Worm (Caenorhabditis elegans): Measurements from ENCODE around the gene sfxn-1.2.

sfxn-1.2 gene

ce11 chrII:11224045-11224481, 38.2 kb downstream of the sfxn-1.2 start:
- TF ChIP-seq let-526 (GFP tag; IDR thresholded peaks at IDR 0.05) (no peak), egrh-3 (GFP tag; IDR thresholded peaks at IDR 0.05) (no peak), nhr-179 (tag; optimal IDR thresholded peaks at IDR 0.05) (peak; percentile 11), snpc-1.1 (tag; optimal IDR thresholded peaks at IDR 0.05; ENCODE audit: insufficient read depth) (peak; percentile 99), nhr-80 (tag; optimal IDR thresholded peaks at IDR 0.05) (peak; percentile 60), Y53G8AR.9 (GFP tag; conservative IDR thresholded peaks at IDR 0.05) (no peak; the same call in 1 of the 2 replicates), hmg-20 (GFP tag; IDR thresholded peaks at IDR 0.05) (peak; percentile 68; the same call in 1 of the 2 replicates), athp-1 (tag; optimal IDR thresholded peaks at IDR 0.05) (peak; percentile 24), ztf-6 (GFP tag; IDR thresholded peaks at IDR 0.05) (0 out of 2 replicates have a peak, but pooled peaks have one; percentile 13), tbx-9 (tag; optimal IDR thresholded peaks at IDR 0.05; ENCODE audit: borderline replicate concordance) (peak; percentile 11), F57A8.1 (GFP tag; optimal IDR thresholded peaks at IDR 0.05) (no peak), F52B5.7 (tag; optimal IDR thresholded peaks at IDR 0.05) (peak; percentile 37), dpff-1 (tag; optimal IDR thresholded peaks at IDR 0.05) (peak; percentile 68), dox-1 (GFP tag; IDR thresholded peaks at IDR 0.05) (peak; percentile 94), nhr-90 (tag; optimal IDR thresholded peaks at IDR 0.05) (no peak), ceh-27 (GFP tag; optimal IDR thresholded peaks at IDR 0.05) (peak; percentile 53), ceh-58 (GFP tag; IDR thresholded peaks at IDR 0.05) (no peak), zim-3 (tag; optimal IDR thresholded peaks at IDR 0.05) (no peak), nfya-2 (GFP tag; IDR thresholded peaks at IDR 0.05) (no peak), ekl-4 (GFP tag; IDR thresholded peaks at IDR 0.05) (peak; percentile 89), chd-7 (tag; optimal IDR thresholded peaks at IDR 0.05) (peak; percentile 23), ztf-26 (tag; optimal IDR thresholded peaks at IDR 0.05) (no peak), B0035.1 (tag; optimal IDR thresholded peaks at IDR 0.05) (peak; percentile 30), B0019.2 (GFP tag; conservative IDR thresholded peaks at IDR 0.05) (peak; percentile 61), somi-1 (GFP tag; optimal IDR thresholded peaks at IDR 0.05) (peak; percentile 3), aptf-2 (GFP tag; conservative IDR thresholded peaks at IDR 0.05) (no peak), F23B12.7 (tag; optimal IDR thresholded peaks at IDR 0.05; ENCODE audit: insufficient read depth) (peak; percentile 80), Y95B8A.8 (GFP tag; IDR thresholded peaks at IDR 0.05) (no peak), ztf-3 (GFP tag; optimal IDR thresholded peaks at IDR 0.05) (no peak), fkh-3 (tag; optimal IDR thresholded peaks at IDR 0.05) (no peak), nfyb-1 (GFP tag; IDR thresholded peaks at IDR 0.05) (peak; percentile 86), ztf-18 (tag; optimal IDR thresholded peaks at IDR 0.05) (peak; percentile 66), xnd-1 (tag; optimal IDR thresholded peaks at IDR 0.05) (peak; percentile 82), ZK185.1 (tag; optimal IDR thresholded peaks at IDR 0.05; ENCODE audit: poor library complexity, severe bottlenecking) (peak; percentile 81), aptf-3 (GFP tag; IDR thresholded peaks at IDR 0.05) (0 out of 2 replicates have a peak, but pooled peaks have one; percentile 9), rec-8 (tag; optimal IDR thresholded peaks at IDR 0.05) (peak in 1 of 2 experiments; percentile 38), lin-40 (tag; optimal IDR thresholded peaks at IDR 0.05) (peak; percentile 81), pha-4 (tag; optimal IDR thresholded peaks at IDR 0.05) (no peak), sea-2 (GFP tag; IDR thresholded peaks at IDR 0.05) (no peak), lag-1 (GFP tag; IDR thresholded peaks at IDR 0.05) (no peak), hsf-1 (GFP tag; IDR thresholded peaks at IDR 0.05) (peak; percentile 52), sptf-2 (GFP tag; optimal IDR thresholded peaks at IDR 0.05) (no peak), sdz-38 (tag; optimal IDR thresholded peaks at IDR 0.05) (no peak), snpc-1.3 (tag; optimal IDR thresholded peaks at IDR 0.05; ENCODE audit: insufficient read depth) (peak; percentile 95), lir-1 (GFP tag; conservative IDR thresholded peaks at IDR 0.05) (0 out of 2 replicates have a peak, but pooled peaks have one; percentile 39), die-1 (tag; optimal IDR thresholded peaks at IDR 0.05) (peak; percentile 27), dpl-1 (GFP tag; optimal IDR thresholded peaks at IDR 0.05) (no peak), repo-1 (tag; optimal IDR thresholded peaks at IDR 0.05) (peak; percentile 76)

All from whole organism, young adult.